Fruit fly (Drosophila melanogaster) whole organism, embryonic: ENCODE measurements around the gene CG12012.

Source experiments
- Bdp1 ChIP-seq: fragments of 200-800 bp; sonication (Bioruptor generic); optimal IDR thresholded peaks from 3 replicates; lab custom pipeline; 2016; ENCODE audit warnings: missing biosample characterization, missing genetic modification characterization
- Bteb2 ChIP-seq: fragments of 200-800 bp; sonication (Bioruptor generic); optimal IDR thresholded peaks from 2 replicates; lab custom pipeline; 2016; ENCODE audit warnings: missing biosample characterization, missing genetic modification characterization
- CG11093 ChIP-seq: fragments of 200-800 bp; sonication (Bioruptor generic); IDR thresholded peaks from 3 replicates; pipeline ENCODE4 v1.3.6; 2022; ENCODE audit warnings: missing biosample characterization, missing genetic modification characterization
- CG11456 ChIP-seq: fragments of 200-800 bp; sonication (Bioruptor generic); IDR thresholded peaks from 3 replicates; pipeline ENCODE4 v1.3.6; 2022; ENCODE audit warnings: missing biosample characterization, missing genetic modification characterization
- CG11504 ChIP-seq: fragments of 200-800 bp; sonication (Bioruptor generic); optimal IDR thresholded peaks from 3 replicates; lab custom pipeline; 2019; ENCODE audit warnings: missing biosample characterization, mild to moderate bottlenecking, missing genetic modification characterization, moderate library complexity
- CG12299 ChIP-seq: fragments of 200-800 bp; sonication (Bioruptor generic); optimal IDR thresholded peaks from 2 replicates; lab custom pipeline; 2018; ENCODE audit warnings: missing biosample characterization, mild to moderate bottlenecking, missing genetic modification characterization
- CG12769 ChIP-seq: fragments of 200-800 bp; sonication (Bioruptor generic); optimal IDR thresholded peaks from 2 replicates; lab custom pipeline; 2019; ENCODE audit warnings: missing biosample characterization, mild to moderate bottlenecking, missing genetic modification characterization, moderate library complexity
- CG13123 ChIP-seq: fragments of 200-800 bp; sonication (Bioruptor generic); optimal IDR thresholded peaks from 2 replicates; lab custom pipeline; 2016; ENCODE audit warnings: missing biosample characterization, missing genetic modification characterization
- CG18764 ChIP-seq: fragments of 200-800 bp; sonication (Bioruptor generic); optimal IDR thresholded peaks from 3 replicates; lab custom pipeline; 2016; ENCODE audit warnings: missing biosample characterization, missing genetic modification characterization
- CG2202 ChIP-seq: fragments of 200-800 bp; sonication (Bioruptor generic); optimal IDR thresholded peaks from 2 replicates; lab custom pipeline; 2018; ENCODE audit warnings: missing biosample characterization, mild to moderate bottlenecking, missing genetic modification characterization
- CG31388 ChIP-seq: fragments of 200-800 bp; sonication (Bioruptor generic); optimal IDR thresholded peaks from 2 replicates; lab custom pipeline; 2016; ENCODE audit warnings: missing biosample characterization, missing genetic modification characterization
- CG3163 ChIP-seq: fragments of 200-800 bp; sonication (Bioruptor generic); optimal IDR thresholded peaks from 3 replicates; lab custom pipeline; 2016; ENCODE audit warnings: missing biosample characterization, missing genetic modification characterization
- CG3281 ChIP-seq: fragments of 200-800 bp; sonication (Bioruptor generic); optimal IDR thresholded peaks from 3 replicates; lab custom pipeline; 2017; ENCODE audit warnings: missing biosample characterization, mild to moderate bottlenecking, missing genetic modification characterization
- CG3407 ChIP-seq: fragments of 200-800 bp; sonication (Bioruptor generic); optimal IDR thresholded peaks from 2 replicates; lab custom pipeline; 2018; ENCODE audit warnings: missing biosample characterization, mild to moderate bottlenecking, missing genetic modification characterization
- CG3838 ChIP-seq: fragments of 200-800 bp; sonication (Bioruptor generic); optimal IDR thresholded peaks from 3 replicates; lab custom pipeline; 2016; ENCODE audit warnings: missing biosample characterization, missing genetic modification characterization
- CG4328 ChIP-seq: fragments of 200-800 bp; sonication (Bioruptor generic); optimal IDR thresholded peaks from 3 replicates; lab custom pipeline; 2017; ENCODE audit warnings: missing biosample characterization, missing genetic modification reagents, missing genetic modification characterization
- CG4820 ChIP-seq: fragments of 200-800 bp; sonication (Bioruptor generic); optimal IDR thresholded peaks from 3 replicates; lab custom pipeline; 2016; ENCODE audit warnings: missing biosample characterization, missing genetic modification characterization
- CG6689 ChIP-seq: fragments of 200-800 bp; sonication (Bioruptor generic); IDR thresholded peaks from 2 replicates; pipeline ENCODE4 v1.3.6; 2022; ENCODE audit warnings: missing biosample characterization, missing genetic modification characterization
- CG8089 ChIP-seq: fragments of 200-800 bp; sonication (Bioruptor generic); optimal IDR thresholded peaks from 3 replicates; lab custom pipeline; 2016; ENCODE audit warnings: missing biosample characterization, missing genetic modification characterization
- CG8290 ChIP-seq, 3 experiments: fragments of 200-800 bp; sonication (Bioruptor generic); optimal IDR thresholded peaks; 2 replicates each; lab custom pipeline; 2016 to 2019; ENCODE audit warnings: missing biosample characterization in 3 of 3, missing genetic modification characterization in 3 of 3, mild to moderate bottlenecking in 2 of 3, moderate library complexity in 1 of 3
- CG8765 ChIP-seq: fragments of 200-800 bp; sonication (Bioruptor generic); IDR thresholded peaks from 2 replicates; pipeline ENCODE4 v1.3.6; 2022; ENCODE audit warnings: missing biosample characterization, missing genetic modification characterization
- CG9797 ChIP-seq: fragments of 200-800 bp; sonication (Bioruptor generic); optimal IDR thresholded peaks from 3 replicates; lab custom pipeline; 2018; ENCODE audit warnings: missing biosample characterization, mild to moderate bottlenecking, missing genetic modification characterization
- Deaf1 ChIP-seq: fragments of 200-800 bp; optimal IDR thresholded peaks from 3 replicates; lab custom pipeline; 2019; ENCODE audit warnings: missing biosample characterization, mild to moderate bottlenecking, missing genetic modification characterization, moderate library complexity
- Doc2 ChIP-seq: fragments of 200-800 bp; sonication (Bioruptor generic); IDR thresholded peaks from 2 replicates; pipeline ENCODE4 v1.3.6; 2022; ENCODE audit warnings: missing biosample characterization, missing genetic modification characterization
- Dref ChIP-seq: fragments of 200-800 bp; sonication (Bioruptor generic); IDR thresholded peaks from 2 replicates; pipeline ENCODE4 v1.3.6; 2022; ENCODE audit warnings: missing biosample characterization, missing genetic modification characterization
- E2f1 ChIP-seq: fragments of 200-800 bp; sonication (Bioruptor generic); IDR thresholded peaks from 2 replicates; pipeline ENCODE4 v1.3.6; 2022; ENCODE audit warnings: missing biosample characterization, missing genetic modification characterization
- Fer1 ChIP-seq: fragments of 200-800 bp; sonication (Bioruptor generic); optimal IDR thresholded peaks from 2 replicates; lab custom pipeline; 2017; ENCODE audit warnings: missing biosample characterization, mild to moderate bottlenecking, missing genetic modification characterization
- Hr3 ChIP-seq: fragments of 200-800 bp; sonication (Bioruptor generic); optimal IDR thresholded peaks from 3 replicates; lab custom pipeline; 2016; ENCODE audit warnings: missing biosample characterization, missing genetic modification characterization
- NK7.1 ChIP-seq: fragments of 200-800 bp; sonication (Bioruptor generic); optimal IDR thresholded peaks from 3 replicates; lab custom pipeline; 2016; ENCODE audit warnings: missing biosample characterization, missing genetic modification characterization
- Nf-YA ChIP-seq: fragments of 200-800 bp; sonication (Bioruptor generic); IDR thresholded peaks from 2 replicates; pipeline ENCODE4 v1.3.6; 2022; ENCODE audit warnings: missing biosample characterization, missing genetic modification characterization
- Oli ChIP-seq: fragments of 200-800 bp; sonication (Bioruptor generic); optimal IDR thresholded peaks from 2 replicates; lab custom pipeline; 2018; ENCODE audit warnings: missing biosample characterization, mild to moderate bottlenecking, missing genetic modification characterization, moderate library complexity
- Rx ChIP-seq: fragments of 200-800 bp; sonication (Bioruptor generic); IDR thresholded peaks from 2 replicates; pipeline ENCODE4 v1.3.6; 2022; ENCODE audit warnings: missing biosample characterization, missing genetic modification characterization
- TFAM ChIP-seq: fragments of 200-800 bp; sonication (Bioruptor generic); optimal IDR thresholded peaks from 2 replicates; lab custom pipeline; 2017; ENCODE audit warnings: missing biosample characterization, missing genetic modification characterization, inconsistent platforms
- Xbp1 ChIP-seq: fragments of 200-800 bp; sonication (Bioruptor generic); optimal IDR thresholded peaks from 3 replicates; lab custom pipeline; 2016; ENCODE audit warnings: missing biosample characterization, mild to moderate bottlenecking, missing genetic modification characterization
- bbx ChIP-seq: fragments of 200-800 bp; sonication (Bioruptor generic); IDR thresholded peaks from 2 replicates; pipeline ENCODE4 v1.3.6; 2022; ENCODE audit warnings: missing biosample characterization, missing genetic modification characterization; ENCODE audit not compliant: partially characterized antibody
- cas ChIP-seq: fragments of 200-800 bp; sonication (Bioruptor generic); IDR thresholded peaks from 2 replicates; pipeline ENCODE4 v1.3.6; 2022; ENCODE audit warnings: missing biosample characterization, missing genetic modification characterization
- crol ChIP-seq: fragments of 200-800 bp; sonication (Bioruptor generic); IDR thresholded peaks from 2 replicates; pipeline ENCODE4 v1.3.6; 2022; ENCODE audit warnings: missing biosample characterization, missing genetic modification characterization
- dm ChIP-seq: fragments of 200-800 bp; sonication (Bioruptor generic); optimal IDR thresholded peaks from 3 replicates; lab custom pipeline; 2016; ENCODE audit warnings: missing biosample characterization, missing genetic modification characterization
- dmrt99B ChIP-seq: fragments of 200-800 bp; sonication (Bioruptor generic); optimal IDR thresholded peaks from 2 replicates; lab custom pipeline; 2018; ENCODE audit warnings: missing biosample characterization, mild to moderate bottlenecking, missing genetic modification characterization, moderate library complexity
- en ChIP-seq: fragments of 200-800 bp; sonication (Bioruptor generic); optimal IDR thresholded peaks from 2 replicates; lab custom pipeline; 2016; ENCODE audit warnings: missing biosample characterization, missing genetic modification characterization
- eyg ChIP-seq: fragments of 200-800 bp; sonication (Bioruptor generic); optimal IDR thresholded peaks from 3 replicates; lab custom pipeline; 2016; ENCODE audit warnings: missing biosample characterization, missing genetic modification characterization
- gro ChIP-seq: fragments of 200-800 bp; sonication (Bioruptor generic); optimal IDR thresholded peaks from 2 replicates; lab custom pipeline; 2016; ENCODE audit warnings: missing biosample characterization, missing genetic modification characterization
- hth ChIP-seq: fragments of >200 bp; optimal IDR thresholded peaks from 2 replicates; lab custom pipeline; 2017; ENCODE audit warnings: inconsistent platforms
- ind ChIP-seq: fragments of 200-800 bp; sonication (Bioruptor generic); optimal IDR thresholded peaks from 3 replicates; lab custom pipeline; 2016; ENCODE audit warnings: missing biosample characterization, missing genetic modification characterization
- inv ChIP-seq: fragments of 200-800 bp; sonication (Bioruptor generic); IDR thresholded peaks from 2 replicates; pipeline ENCODE4 v1.3.6; 2022; ENCODE audit warnings: missing biosample characterization, missing genetic modification characterization; ENCODE audit not compliant: partially characterized antibody
- nau ChIP-seq: fragments of 200-800 bp; sonication (Bioruptor generic); optimal IDR thresholded peaks from 3 replicates; lab custom pipeline; 2017; ENCODE audit warnings: missing biosample characterization, mild to moderate bottlenecking, missing genetic modification characterization, missing genetic modification reagents
- run ChIP-seq: fragments of 200-800 bp; sonication (Bioruptor generic); optimal IDR thresholded peaks from 3 replicates; lab custom pipeline; 2018; ENCODE audit warnings: missing biosample characterization, mild to moderate bottlenecking, missing genetic modification characterization
- sc ChIP-seq, 3 experiments: fragments of >200 bp in 2 of 3; fragments of 200-800 bp in 1 of 3; sonication (Bioruptor generic) in 1 of 3; optimal IDR thresholded peaks; 2 replicates in 2 of 3; 3 replicates in 1 of 3; lab custom pipeline; 2017; ENCODE audit warnings: mild to moderate bottlenecking in 1 of 3, missing biosample characterization in 1 of 3, missing genetic modification characterization in 1 of 3, missing genetic modification reagents in 1 of 3
- ssp ChIP-seq: fragments of 200-800 bp; sonication (Bioruptor generic); IDR thresholded peaks from 2 replicates; pipeline ENCODE4 v1.3.6; 2022; ENCODE audit warnings: missing biosample characterization, missing genetic modification characterization
- vvl ChIP-seq: fragments of 200-800 bp; sonication (Bioruptor generic); IDR thresholded peaks from 2 replicates; pipeline ENCODE4 v1.3.6; 2022; ENCODE audit warnings: missing biosample characterization, missing genetic modification characterization

Gene CG12012

dm6 chr3L:3380225-3381043 is 3.9 kb downstream of the CG12012 start (continued):
- TF ChIP-seq Bdp1 (GFP tag; lab: Kevin White, UChicago) (no peak), CG11504 (tag; lab: Kevin White, UChicago) (peak; percentile 76), CG4820 (GFP tag; lab: Kevin White, UChicago) (peak; percentile 30), TFAM (GFP tag; lab: Kevin White, UChicago) (no peak), CG8290 (GFP tag; optimal IDR thresholded peaks at IDR 0.05; lab: Kevin White, UChicago) (peak; percentile 17), CG8290 (tag; optimal IDR thresholded peaks at IDR 0.05; lab: Kevin White, UChicago) (peak; percentile 22 to 79), Nf-YA (no peak), nau (GFP tag; lab: Kevin White, UChicago) (peak; percentile 53), gro (GFP tag; lab: Kevin White, UChicago) (no peak), CG8089 (GFP tag; lab: Kevin White, UChicago) (no peak), Hr3 (GFP tag; lab: Kevin White, UChicago) (no peak), CG11093 (GFP tag; lab: Robert Waterston, UW) (0 out of 3 replicates have a peak, but pooled peaks have one; percentile 32), Xbp1 (peak; percentile 48), CG3838 (GFP tag; lab: Kevin White, UChicago) (no peak), CG13123 (GFP tag; lab: Kevin White, UChicago) (no peak), CG8765 (GFP tag; lab: Robert Waterston, UW) (no peak), CG3281 (GFP tag; lab: Kevin White, UChicago) (no peak), CG11456 (no peak), CG4328 (no peak), Bteb2 (GFP tag; lab: Kevin White, UChicago) (no peak), vvl (GFP tag; lab: Robert Waterston, UW) (peak; percentile 54), run (no peak), bbx (GFP tag; lab: Robert Waterston, UW) (no peak), cas (GFP tag; lab: Robert Waterston, UW) (no peak), Fer1 (GFP tag; lab: Kevin White, UChicago) (no peak), CG18764 (peak; percentile 28), dmrt99B (tag; lab: Kevin White, UChicago) (peak; percentile 83), CG2202 (no peak), Oli (tag; lab: Kevin White, UChicago) (peak; percentile 47), inv (no peak), dm (GFP tag; lab: Kevin White, UChicago) (no peak), Dref (GFP tag; lab: Robert Waterston, UW) (no peak), sc (optimal IDR thresholded peaks at IDR 0.05; lab: Kevin White, UChicago) (no peak), sc (GFP tag; optimal IDR thresholded peaks at IDR 0.05; lab: Kevin White, UChicago) (peak; percentile 13), hth (lab: Kevin White, UChicago) (no peak), CG9797 (GFP tag; lab: Kevin White, UChicago) (no peak), CG12299 (no peak), Rx (GFP tag; lab: Robert Waterston, UW) (0 out of 2 replicates have a peak, but pooled peaks have one; percentile 29), Deaf1 (tag; lab: Kevin White, UChicago) (no peak), ind (peak; percentile 57), eyg (no peak), E2f1 (GFP tag; lab: Robert Waterston, UW) (no peak), CG31388 (GFP tag; lab: Kevin White, UChicago) (no peak), CG3407 (GFP tag; lab: Kevin White, UChicago) (peak; percentile 40), NK7.1 (no peak), ssp (peak; percentile 57), crol (peak; percentile 89), en (GFP tag; lab: Kevin White, UChicago) (no peak), Doc2 (GFP tag; lab: Robert Waterston, UW) (no peak), CG3163 (GFP tag; lab: Kevin White, UChicago) (peak; percentile 54), CG12769 (peak; percentile 19), CG6689 (GFP tag; lab: Robert Waterston, UW) (peak; percentile 33; the same call in 1 of the 2 replicates)
